Worm (Caenorhabditis elegans) whole organism, late embryonic: ENCODE measurements around the gene R07E5.7.

Source experiments
- F13H6.1 ChIP-seq: sonication (generic microtip); optimal IDR thresholded peaks from 2 replicates; lab custom pipeline; 2016; ENCODE audit warnings: missing genetic modification characterization, missing compliant biosample characterization
- K02D7.2 ChIP-seq: sonication (generic microtip); optimal IDR thresholded peaks from 2 replicates; lab custom pipeline; 2017; ENCODE audit warnings: mild to moderate bottlenecking, missing genetic modification characterization, missing compliant biosample characterization
- K09A11.1 ChIP-seq: sonication (generic microtip); optimal IDR thresholded peaks from 2 replicates; lab custom pipeline; 2017; ENCODE audit warnings: antibody characterized with exemption, mild to moderate bottlenecking, missing genetic modification characterization, missing compliant biosample characterization; ENCODE audit not compliant: insufficient read depth
- T23F11.4 ChIP-seq: fragments of 200-800 bp; sonication (Bioruptor generic); optimal IDR thresholded peaks from 2 replicates; lab custom pipeline; 2018; ENCODE audit warnings: mild to moderate bottlenecking, missing genetic modification characterization, missing compliant biosample characterization
- Y22D7AL.16 ChIP-seq: sonication (generic microtip); optimal IDR thresholded peaks from 2 replicates; lab custom pipeline; 2016; ENCODE audit warnings: missing genetic modification characterization, missing compliant biosample characterization
- ceh-14 ChIP-seq: sonication (generic microtip); optimal IDR thresholded peaks from 2 replicates; lab custom pipeline; 2016; ENCODE audit warnings: missing genotype, missing genetic modification characterization, missing compliant biosample characterization
- ceh-34 ChIP-seq: sonication (generic microtip); optimal IDR thresholded peaks from 2 replicates; lab custom pipeline; 2016; ENCODE audit warnings: mild to moderate bottlenecking, missing genetic modification characterization, missing compliant biosample characterization
- ceh-45 ChIP-seq: fragments of 200-800 bp; sonication (Bioruptor generic); IDR thresholded peaks from 2 replicates; pipeline ENCODE4 v1.3.6; 2022; ENCODE audit warnings: missing genetic modification reagents, missing genetic modification characterization, missing compliant biosample characterization
- ceh-48 ChIP-seq: sonication (generic microtip); optimal IDR thresholded peaks from 2 replicates; lab custom pipeline; 2016; ENCODE audit warnings: missing genetic modification characterization, inconsistent platforms, missing compliant biosample characterization
- ceh-6 ChIP-seq: fragments of 200-800 bp; sonication (Bioruptor generic); optimal IDR thresholded peaks from 2 replicates; lab custom pipeline; 2018; ENCODE audit warnings: mild to moderate bottlenecking, missing genetic modification characterization, missing compliant biosample characterization
- ceh-9 ChIP-seq: sonication (generic microtip); optimal IDR thresholded peaks from 2 replicates; lab custom pipeline; 2016; ENCODE audit warnings: mild to moderate bottlenecking, missing genetic modification characterization, inconsistent platforms, missing compliant biosample characterization
- dve-1 ChIP-seq: sonication (generic microtip); optimal IDR thresholded peaks from 2 replicates; lab custom pipeline; 2017; ENCODE audit warnings: antibody characterized with exemption, mild to moderate bottlenecking, missing genetic modification characterization, missing compliant biosample characterization
- elt-4 ChIP-seq: sonication (generic microtip); optimal IDR thresholded peaks from 2 replicates; lab custom pipeline; 2016; ENCODE audit warnings: missing genetic modification characterization, missing compliant biosample characterization
- ets-4 ChIP-seq: sonication (generic microtip); optimal IDR thresholded peaks from 2 replicates; lab custom pipeline; 2016; ENCODE audit warnings: missing genetic modification characterization, missing compliant biosample characterization
- eyg-1 ChIP-seq: sonication (generic microtip); optimal IDR thresholded peaks from 2 replicates; lab custom pipeline; 2016; ENCODE audit warnings: missing genotype, missing genetic modification characterization, missing compliant biosample characterization
- hlh-13 ChIP-seq: fragments of 200-800 bp; sonication (Bioruptor generic); optimal IDR thresholded peaks from 2 replicates; lab custom pipeline; 2018; ENCODE audit warnings: mild to moderate bottlenecking, missing genetic modification characterization, missing compliant biosample characterization
- mec-3 ChIP-seq: sonication (generic microtip); optimal IDR thresholded peaks from 2 replicates; lab custom pipeline; 2016; ENCODE audit warnings: borderline replicate concordance, missing genetic modification characterization, missing compliant biosample characterization
- npax-4 ChIP-seq: sonication (generic microtip); optimal IDR thresholded peaks from 2 replicates; lab custom pipeline; 2016; ENCODE audit warnings: missing genetic modification characterization, missing compliant biosample characterization
- odd-2 ChIP-seq: sonication (generic microtip); optimal IDR thresholded peaks from 2 replicates; lab custom pipeline; 2017; ENCODE audit warnings: antibody characterized with exemption, mild to moderate bottlenecking, missing genetic modification characterization, missing compliant biosample characterization
- pha-2 ChIP-seq: sonication (generic microtip); optimal IDR thresholded peaks from 2 replicates; lab custom pipeline; 2017; ENCODE audit warnings: mild to moderate bottlenecking, missing genetic modification characterization, missing compliant biosample characterization
- pha-4 ChIP-seq: fragments of 150-350 bp; optimal IDR thresholded peaks from 2 replicates; lab custom pipeline; 2018; ENCODE audit warnings: missing biosample characterization, missing genetic modification reagents, missing genetic modification characterization
- pqm-1 ChIP-seq: sonication (generic microtip); optimal IDR thresholded peaks from 2 replicates; lab custom pipeline; 2016; ENCODE audit warnings: missing genetic modification characterization, missing compliant biosample characterization
- rnt-1 ChIP-seq: sonication (generic microtip); optimal IDR thresholded peaks from 2 replicates; lab custom pipeline; 2016; ENCODE audit warnings: missing genetic modification characterization, missing compliant biosample characterization
- sox-4 ChIP-seq: sonication (generic microtip); optimal IDR thresholded peaks from 2 replicates; lab custom pipeline; 2017; ENCODE audit warnings: mild to moderate bottlenecking, missing genetic modification characterization, inconsistent platforms, missing compliant biosample characterization
- syd-9 ChIP-seq: sonication (generic microtip); optimal IDR thresholded peaks from 2 replicates; lab custom pipeline; 2016; ENCODE audit warnings: mild to moderate bottlenecking, missing genetic modification characterization, moderate library complexity, missing compliant biosample characterization
- tbx-7 ChIP-seq: sonication (generic microtip); optimal IDR thresholded peaks from 2 replicates; lab custom pipeline; 2016; ENCODE audit warnings: missing genotype, missing genetic modification characterization, missing compliant biosample characterization
- ttx-3 ChIP-seq: sonication (generic microtip); optimal IDR thresholded peaks from 2 replicates; lab custom pipeline; 2016; ENCODE audit warnings: missing genetic modification reagents, missing genetic modification characterization, missing compliant biosample characterization
- unc-42 ChIP-seq: sonication (generic microtip); optimal IDR thresholded peaks from 2 replicates; lab custom pipeline; 2016; ENCODE audit warnings: missing genotype, missing genetic modification characterization, missing compliant biosample characterization
- unc-55 ChIP-seq: sonication (generic microtip); optimal IDR thresholded peaks from 2 replicates; lab custom pipeline; 2017; ENCODE audit warnings: missing biosample characterization, missing genetic modification reagents, missing genetic modification characterization

The R07E5.7 gene

DNA sequence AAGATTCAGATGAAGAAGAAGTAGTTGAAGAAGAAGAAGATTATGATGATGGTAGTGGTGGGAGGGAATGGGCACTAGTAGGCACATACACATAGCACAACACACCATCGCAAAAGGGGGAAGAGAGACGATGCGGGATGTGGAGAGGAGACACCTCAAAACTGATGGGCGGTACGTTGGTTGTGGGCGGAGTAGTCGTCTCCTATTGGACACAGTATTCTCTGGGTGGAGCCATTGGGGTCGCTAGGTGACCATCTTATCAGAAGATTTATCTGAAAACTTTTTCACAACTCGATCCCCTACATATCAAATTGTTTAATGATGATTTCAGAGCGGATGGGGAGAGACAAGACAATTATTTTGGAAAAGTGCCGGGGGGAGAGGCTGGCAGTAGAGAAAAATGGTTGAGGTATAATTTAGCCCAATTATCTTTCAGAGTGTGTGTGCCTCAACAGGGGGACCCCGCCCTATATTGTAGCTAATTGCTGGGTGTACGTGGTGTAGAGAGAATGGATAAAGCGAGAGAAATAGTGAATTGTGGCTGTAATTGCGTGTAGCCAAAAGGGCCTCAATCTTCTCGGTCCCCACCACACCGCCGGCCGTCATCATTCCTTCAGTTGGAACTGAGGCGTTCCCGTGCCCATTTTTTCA lies 31.9 kb upstream of the R07E5.7 start (continued):
- TF ChIP-seq eyg-1 (tag; lab: Kevin White, UChicago), result no peak

DNA sequence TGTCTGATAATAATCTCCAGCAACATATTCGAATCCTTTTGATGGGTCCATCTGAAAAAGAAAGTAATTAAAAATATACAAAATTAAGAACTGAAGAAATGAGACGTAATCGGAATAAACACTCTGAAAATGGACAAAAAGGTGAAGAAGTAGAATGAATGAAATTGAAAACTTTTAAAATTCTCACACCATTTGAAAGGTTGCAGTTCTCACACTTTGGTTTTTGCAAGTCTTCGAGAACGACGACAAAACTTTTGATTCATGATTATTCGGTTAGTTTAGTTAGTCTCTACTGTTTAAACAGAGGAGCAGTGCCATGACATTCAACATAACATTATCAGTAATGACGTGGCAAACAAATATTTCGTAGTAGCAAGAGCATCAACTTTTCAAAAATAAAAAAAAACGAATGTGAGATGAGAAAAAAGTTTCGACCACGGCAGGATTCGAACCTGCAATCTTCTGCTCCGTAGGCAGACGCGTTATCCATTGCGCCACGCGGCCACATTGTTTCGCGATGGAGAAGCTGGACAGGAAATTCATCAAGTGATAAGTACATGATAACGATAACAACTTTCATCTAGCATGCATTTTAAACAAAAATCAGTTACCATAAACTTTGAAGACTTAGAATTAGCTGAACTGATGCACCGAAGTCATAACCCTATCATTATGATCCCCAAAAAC lies 31.1 kb upstream of the R07E5.7 start, which contains the start of gene ceh-43:
Gene ceh-43, minus strand, starts transcription at position 51 of the 687 bp plus-strand sequence.
- TF ChIP-seq rnt-1 (tag; lab: Kevin White, UChicago), result no peak
- no peak for TF ChIP-seq T23F11.4 (GFP tag; lab: Kevin White, UChicago)

ce11 chrIII:4449357-4449756 lies 30.4 kb upstream of the R07E5.7 start:
- TF ChIP-seq F13H6.1 (tag; lab: Kevin White, UChicago), result no peak
- no peak for TF ChIP-seq pha-4 (tag; lab: Kevin White, UChicago)
- TF ChIP-seq tbx-7 (tag; lab: Kevin White, UChicago), result no peak
- no peak for TF ChIP-seq ceh-9 (tag; lab: Kevin White, UChicago)
- no peak for TF ChIP-seq hlh-13 (GFP tag; lab: Kevin White, UChicago)
- TF ChIP-seq ceh-14 (tag; lab: Kevin White, UChicago), result no peak

DNA sequence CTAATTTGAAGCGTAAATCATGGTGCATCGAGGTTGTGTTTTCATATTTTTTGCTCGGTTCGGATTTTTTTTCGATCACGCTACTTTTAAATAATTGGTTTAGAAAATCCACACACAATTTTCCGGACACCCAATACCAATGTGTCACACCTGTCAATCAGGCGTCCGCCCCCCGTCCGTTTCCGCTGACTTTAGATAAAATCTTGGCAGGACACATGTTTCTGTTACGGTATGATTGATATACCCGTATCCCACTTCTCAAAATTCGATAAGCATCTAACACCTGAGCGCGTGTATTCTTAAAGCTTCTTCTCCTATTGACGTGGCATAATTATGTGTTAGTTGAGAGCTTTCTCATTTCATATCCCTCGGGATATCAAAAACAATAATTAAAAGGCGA lies 29.1 kb upstream of the R07E5.7 start:
- TF ChIP-seq Y22D7AL.16 (tag; lab: Kevin White, UChicago) (no peak), unc-55 (GFP tag; lab: Kevin White, UChicago) (peak; percentile 53)

DNA sequence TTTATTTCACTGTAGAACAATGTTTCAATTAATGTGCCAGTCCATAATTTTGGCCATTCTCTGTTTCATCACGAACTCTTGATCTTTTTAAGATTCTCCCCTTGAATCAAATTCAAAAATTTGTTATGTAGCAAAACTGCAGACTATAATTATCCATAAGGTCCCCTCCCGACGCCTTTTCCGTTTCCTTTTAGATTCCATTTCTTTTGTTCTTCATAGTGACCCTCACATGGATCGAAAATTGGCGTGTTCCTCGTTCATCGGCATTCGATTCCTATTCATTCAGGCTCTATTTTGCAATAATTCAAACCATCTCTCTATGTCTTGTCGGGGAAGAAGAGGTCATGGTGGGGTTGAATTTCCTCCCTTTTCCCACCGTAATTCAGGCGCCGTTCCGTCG lies 25.5 kb upstream of the R07E5.7 start:
- TF ChIP-seq ceh-34 (tag; lab: Kevin White, UChicago) (no peak), syd-9 (tag; lab: Kevin White, UChicago) (no peak), ceh-48 (tag; lab: Kevin White, UChicago) (no peak), pha-2 (tag; lab: Kevin White, UChicago) (no peak), odd-2 (tag; lab: Kevin White, UChicago) (no peak), dve-1 (no peak), K09A11.1 (tag; lab: Kevin White, UChicago) (no peak), Y22D7AL.16 (tag; lab: Kevin White, UChicago) (no peak), elt-4 (tag; lab: Kevin White, UChicago) (no peak), pha-4 (tag; lab: Kevin White, UChicago) (no peak), sox-4 (tag; lab: Kevin White, UChicago) (no peak), npax-4 (no peak)

DNA sequence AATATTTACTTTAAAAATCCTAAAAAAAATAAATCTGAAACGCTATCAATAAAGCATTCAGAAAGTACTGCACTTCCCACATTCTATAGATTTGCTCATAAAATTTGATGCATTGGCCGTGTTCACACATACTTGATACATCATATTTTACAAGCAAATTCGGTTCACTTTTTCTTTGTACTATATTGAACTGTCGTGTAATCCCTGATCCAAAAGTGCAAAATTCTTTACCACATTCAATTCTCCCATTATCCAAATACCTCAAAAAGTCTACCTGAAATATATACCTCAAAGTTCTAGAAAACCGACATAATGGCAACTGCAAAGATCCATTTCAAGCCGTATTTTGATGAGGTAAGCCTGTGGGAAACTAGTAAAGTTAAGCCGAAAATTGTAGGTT lies 22.8 kb upstream of the R07E5.7 start, which contains the start of gene nex-3:
Gene nex-3, plus strand, starts transcription at position 301 of the 400 bp plus-strand sequence.
- TF ChIP-seq ceh-45 (GFP tag; lab: Robert Waterston, UW) (no peak), hlh-13 (GFP tag; lab: Kevin White, UChicago) (no peak), ceh-34 (tag; lab: Kevin White, UChicago) (no peak), pqm-1 (tag; lab: Kevin White, UChicago) (no peak), K02D7.2 (no peak), Y22D7AL.16 (tag; lab: Kevin White, UChicago) (no peak), ceh-9 (tag; lab: Kevin White, UChicago) (no peak), mec-3 (tag; lab: Kevin White, UChicago) (no peak), unc-42 (no peak)
- TF ChIP-seq, all 69 proteins: peak for 0

- TF ChIP-seq ttx-3 (tag; lab: Kevin White, UChicago), result no peak
- TF ChIP-seq ceh-6 (GFP tag; lab: Kevin White, UChicago), result no peak
- no peak for TF ChIP-seq ets-4
- TF ChIP-seq syd-9 (tag; lab: Kevin White, UChicago), result no peak
These were observed 20.6 kb upstream of the R07E5.7 start, which contains the start of gene C28A5.2 for ce11 chrIII:4439493-4439983. TSS of gene C28A5.2 (minus strand) at chrIII:4439543.
